Worm (Caenorhabditis elegans): ENCODE data around the gene tbx-35.
A peak's percentile ranks its signal among the peaks of the same experiment; 100 is the strongest.

Gene tbx-35

ce11 chrII:5496375-5496774 lies 28.8 kb downstream of the tbx-35 start, which contains the start of gene F12A10.1:
TSS of gene F12A10.1 (plus strand) at chrII:5496540.
- no peak for TF ChIP-seq R02D3.7 (tag; optimal IDR thresholded peaks at IDR 0.05)
- TF ChIP-seq nhr-21 (tag; optimal IDR thresholded peaks at IDR 0.05), result peak; percentile 1
- TF ChIP-seq sma-3 (GFP tag; optimal IDR thresholded peaks at IDR 0.05), result peak; percentile 1
- no peak for TF ChIP-seq C34F6.9 (tag; optimal IDR thresholded peaks at IDR 0.05)
- TF ChIP-seq crh-2 (tag; optimal IDR thresholded peaks at IDR 0.05), result no peak
- no peak for TF ChIP-seq ama-1 (optimal IDR thresholded peaks at IDR 0.05)
- no peak for TF ChIP-seq Y55F3AM.14 (GFP tag; optimal IDR thresholded peaks at IDR 0.05)
- TF ChIP-seq ztf-1 (GFP tag; conservative IDR thresholded peaks at IDR 0.05), result no peak
- no peak for TF ChIP-seq elt-3 (tag; optimal IDR thresholded peaks at IDR 0.05)
- TF ChIP-seq sma-9 (GFP tag; optimal IDR thresholded peaks at IDR 0.05), result no peak
- TF ChIP-seq sma-9 (tag; optimal IDR thresholded peaks at IDR 0.05), result no peak
- TF ChIP-seq fos-1 (tag; optimal IDR thresholded peaks at IDR 0.05), result peak; percentile 4
- TF ChIP-seq nhr-6 (tag; optimal IDR thresholded peaks at IDR 0.05), result no peak
- no peak for TF ChIP-seq unc-55 (GFP tag; optimal IDR thresholded peaks at IDR 0.05)
- TF ChIP-seq nhr-23 (tag; optimal IDR thresholded peaks at IDR 0.05), result no peak

DNA sequence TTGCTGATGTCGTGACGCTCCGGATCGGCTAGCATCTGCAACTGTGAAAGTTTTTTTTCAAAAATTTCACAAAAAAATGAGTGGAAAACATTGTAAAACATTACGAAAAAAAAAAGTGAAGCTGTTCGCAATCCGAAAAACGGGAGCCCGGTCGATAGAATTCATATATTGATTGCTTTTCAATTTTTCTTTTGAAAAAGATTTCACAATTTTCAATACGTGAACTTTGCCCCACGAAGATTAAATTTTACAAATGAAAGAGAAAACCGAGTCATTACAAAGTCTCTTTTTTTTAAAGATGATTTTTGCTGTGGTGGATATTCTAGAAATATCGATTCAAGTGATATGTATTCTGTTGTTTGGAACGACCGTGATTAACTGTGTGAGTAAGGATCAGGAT lies 30.8 kb downstream of the tbx-35 start, which contains the start of gene F12A10.6:
Gene F12A10.6 (minus strand): TSS at position 101 of the 400 bp plus-strand sequence.
- TF ChIP-seq fos-1 (tag; optimal IDR thresholded peaks at IDR 0.05) (no peak), R02D3.7 (tag; optimal IDR thresholded peaks at IDR 0.05) (no peak), unc-39 (tag; optimal IDR thresholded peaks at IDR 0.05) (no peak), crh-2 (tag; optimal IDR thresholded peaks at IDR 0.05) (no peak), ztf-4 (tag; optimal IDR thresholded peaks at IDR 0.05) (no peak), nhr-237 (tag; optimal IDR thresholded peaks at IDR 0.05) (no peak), elt-1 (tag; optimal IDR thresholded peaks at IDR 0.05) (no peak)

DNA sequence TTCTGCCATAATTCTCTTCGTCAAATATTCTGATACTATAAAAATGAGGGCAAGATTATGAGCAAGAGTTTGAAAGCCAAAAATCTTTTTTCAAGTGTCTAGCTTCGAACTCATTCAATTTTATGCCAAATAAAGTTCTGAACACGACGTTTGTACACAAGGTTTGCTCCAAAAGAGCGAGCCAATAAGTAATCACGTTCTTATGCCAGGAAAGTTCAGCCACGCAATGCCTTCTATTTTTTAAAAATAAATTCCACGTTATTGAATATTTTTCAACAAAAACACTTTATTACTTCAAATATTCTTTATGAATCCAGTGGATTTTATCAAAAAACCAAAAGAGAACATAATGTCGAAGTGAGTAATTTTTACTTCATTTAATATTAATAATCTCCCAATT lies 37.4 kb downstream of the tbx-35 start, which contains the start of gene nep-5:
Gene nep-5 (plus strand): TSS at position 301 of the 400 bp plus-strand sequence.
- TF ChIP-seq peb-1 (tag; optimal IDR thresholded peaks at IDR 0.05) (no peak), ama-1 (optimal IDR thresholded peaks at IDR 0.05) (no peak), nhr-23 (tag; optimal IDR thresholded peaks at IDR 0.05) (no peak), unc-62 (GFP tag; optimal IDR thresholded peaks at IDR 0.05) (no peak), C34F6.9 (tag; optimal IDR thresholded peaks at IDR 0.05) (no peak), elt-1 (tag; optimal IDR thresholded peaks at IDR 0.05) (no peak), nhr-25 (tag; optimal IDR thresholded peaks at IDR 0.05) (no peak), ceh-82 (tag; optimal IDR thresholded peaks at IDR 0.05) (no peak), skn-1 (tag; optimal IDR thresholded peaks at IDR 0.05) (no peak), snpc-4 (tag; optimal IDR thresholded peaks at IDR 0.05) (no peak), fos-1 (tag; optimal IDR thresholded peaks at IDR 0.05) (no peak), mbf-1 (tag; optimal IDR thresholded peaks at IDR 0.05) (no peak), aly-2 (tag; optimal IDR thresholded peaks at IDR 0.05) (no peak), ceh-16 (tag; optimal IDR thresholded peaks at IDR 0.05) (no peak), nhr-21 (tag; optimal IDR thresholded peaks at IDR 0.05) (no peak), zag-1 (tag; optimal IDR thresholded peaks at IDR 0.05) (no peak), nhr-10 (tag; optimal IDR thresholded peaks at IDR 0.05) (no peak), sma-9 (GFP tag; optimal IDR thresholded peaks at IDR 0.05) (no peak), sma-9 (tag; optimal IDR thresholded peaks at IDR 0.05) (no peak), crh-2 (tag; optimal IDR thresholded peaks at IDR 0.05) (no peak)

ce11 chrII:5481982-5482381 lies 43.2 kb downstream of the tbx-35 start, which contains the start of gene cal-8:
TSS of gene cal-8 (minus strand) at chrII:5482041.
- TF ChIP-seq zag-1 (tag; optimal IDR thresholded peaks at IDR 0.05) (no peak), nhr-25 (tag; optimal IDR thresholded peaks at IDR 0.05) (no peak)

DNA sequence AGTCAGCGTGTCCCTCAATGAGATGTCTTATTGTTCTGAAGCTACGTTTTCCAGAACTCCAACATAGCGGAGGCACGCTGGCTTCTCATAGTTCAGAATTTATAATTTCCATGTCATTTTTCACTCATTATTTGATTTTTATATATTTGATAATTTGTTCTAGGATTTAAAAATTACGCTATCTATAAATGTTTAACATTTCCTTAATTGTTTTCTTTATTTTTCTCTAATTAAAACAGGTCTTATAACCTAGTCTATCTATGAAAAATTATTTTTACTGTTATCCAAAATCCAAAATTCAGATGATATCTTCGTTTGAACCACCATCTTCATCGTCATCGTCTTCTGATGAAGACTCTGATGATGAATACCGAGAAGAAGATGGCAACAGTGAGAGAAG lies 46.9 kb downstream of the tbx-35 start, which contains the start of gene F56D1.1:
Gene F56D1.1 (plus strand): TSS at position 301 of the 400 bp plus-strand sequence.
- TF ChIP-seq fos-1 (tag; optimal IDR thresholded peaks at IDR 0.05) (no peak), peb-1 (tag; optimal IDR thresholded peaks at IDR 0.05) (no peak), nhr-129 (tag; optimal IDR thresholded peaks at IDR 0.05) (no peak), nhr-6 (tag; optimal IDR thresholded peaks at IDR 0.05) (no peak), ama-1 (optimal IDR thresholded peaks at IDR 0.05) (no peak), ztf-11 (tag; optimal IDR thresholded peaks at IDR 0.05) (no peak), nhr-237 (tag; optimal IDR thresholded peaks at IDR 0.05) (no peak), mdl-1 (tag; optimal IDR thresholded peaks at IDR 0.05) (no peak), zag-1 (tag; optimal IDR thresholded peaks at IDR 0.05) (no peak), sma-9 (GFP tag; optimal IDR thresholded peaks at IDR 0.05) (no peak), sma-9 (tag; optimal IDR thresholded peaks at IDR 0.05) (no peak), crh-2 (tag; optimal IDR thresholded peaks at IDR 0.05) (no peak), mbf-1 (tag; optimal IDR thresholded peaks at IDR 0.05) (no peak), nhr-23 (tag; optimal IDR thresholded peaks at IDR 0.05) (no peak), egl-27 (tag; optimal IDR thresholded peaks at IDR 0.05) (no peak)
